Worm (Caenorhabditis elegans): ENCODE measurements around the gene F22B3.10.

- TF ChIP-seq blmp-1 (tag; optimal IDR thresholded peaks at IDR 0.05; ENCODE audit: insufficient read depth): no peak
- TF ChIP-seq ZK546.5 (tag; optimal IDR thresholded peaks at IDR 0.05): no peak
- no peak for TF ChIP-seq F13H6.1 (tag; optimal IDR thresholded peaks at IDR 0.05)
These were observed 42.3 kb downstream of the F22B3.10 start, which contains the start of gene cbd-1 for ce11 chrIV:11372366-11372997.
